Worm (Caenorhabditis elegans) whole organism, L2 larva: ENCODE data around the gene K10C2.2.

ENCODE experiments used
- F13H6.1 ChIP-seq: sonication (generic microtip); optimal IDR thresholded peaks from 2 replicates; lab custom pipeline; 2016; ENCODE audit warnings: missing genetic modification characterization, missing compliant biosample characterization
- R02D3.7 ChIP-seq: fragments of 150-350 bp; optimal IDR thresholded peaks from 2 replicates; lab custom pipeline; 2014; ENCODE audit warnings: missing biosample characterization, missing genetic modification characterization
- aly-2 ChIP-seq: fragments of 150-350 bp; optimal IDR thresholded peaks from 2 replicates; lab custom pipeline; 2014; ENCODE audit warnings: missing biosample characterization, missing genetic modification characterization
- ama-1 ChIP-seq: fragments of 150-350 bp; optimal IDR thresholded peaks from 2 replicates; lab custom pipeline; 2018; ENCODE audit warnings: inconsistent platforms
- blmp-1 ChIP-seq: sonication (generic microtip); optimal IDR thresholded peaks from 2 replicates; lab custom pipeline; 2017; ENCODE audit warnings: missing genetic modification characterization, mild to moderate bottlenecking, missing compliant biosample characterization, antibody characterized with exemption, moderate library complexity; ENCODE audit not compliant: insufficient read depth
- ceh-16 ChIP-seq: fragments of 150-350 bp; optimal IDR thresholded peaks from 2 replicates; lab custom pipeline; 2014; ENCODE audit warnings: missing biosample characterization, missing genetic modification characterization
- ceh-82 ChIP-seq: fragments of 150-350 bp; optimal IDR thresholded peaks from 2 replicates; lab custom pipeline; 2014; ENCODE audit warnings: missing biosample characterization, missing genetic modification characterization
- crh-2 ChIP-seq: sonication (generic microtip); optimal IDR thresholded peaks from 2 replicates; lab custom pipeline; 2017; ENCODE audit warnings: missing biosample characterization, missing genetic modification characterization
- elt-3 ChIP-seq: sonication (generic microtip); optimal IDR thresholded peaks from 2 replicates; lab custom pipeline; 2017; ENCODE audit warnings: missing biosample characterization, missing genetic modification characterization
- fos-1 ChIP-seq: fragments of 150-350 bp; optimal IDR thresholded peaks from 2 replicates; lab custom pipeline; 2014; ENCODE audit warnings: missing biosample characterization, missing genetic modification characterization
- lin-11 ChIP-seq: fragments of 150-350 bp; sonication (generic microtip); optimal IDR thresholded peaks from 2 replicates; lab custom pipeline; 2014; ENCODE audit warnings: missing biosample characterization, missing genetic modification characterization, inconsistent platforms, mixed read lengths
- lin-13 ChIP-seq: fragments of 150-350 bp; optimal IDR thresholded peaks from 2 replicates; lab custom pipeline; 2014; ENCODE audit warnings: missing biosample characterization, missing genetic modification reagents, missing genetic modification characterization
- lsy-2 ChIP-seq, 2 experiments: fragments of 150-350 bp in 1 of 2; sonication (generic microtip) in 1 of 2; optimal IDR thresholded peaks; 2 replicates each; lab custom pipeline; 2014 to 2017; ENCODE audit warnings: missing biosample characterization in 2 of 2, missing genetic modification characterization in 2 of 2
- mdl-1 ChIP-seq, 2 experiments: fragments of 150-350 bp in 1 of 2; sonication (generic microtip) in 1 of 2; optimal IDR thresholded peaks; 2 replicates each; lab custom pipeline; 2017; ENCODE audit warnings: missing biosample characterization in 2 of 2, missing genetic modification characterization in 2 of 2
- nhr-10 ChIP-seq: sonication (generic microtip); optimal IDR thresholded peaks from 2 replicates; lab custom pipeline; 2017; ENCODE audit warnings: missing biosample characterization, missing genetic modification characterization
- nhr-129 ChIP-seq: fragments of 150-350 bp; optimal IDR thresholded peaks from 2 replicates; lab custom pipeline; 2014; ENCODE audit warnings: missing biosample characterization, missing genetic modification characterization
- nhr-21 ChIP-seq: fragments of 150-350 bp; optimal IDR thresholded peaks from 2 replicates; lab custom pipeline; 2014; ENCODE audit warnings: missing biosample characterization, missing genetic modification characterization
- nhr-23 ChIP-seq: fragments of 150-350 bp; optimal IDR thresholded peaks from 2 replicates; lab custom pipeline; 2014; ENCODE audit warnings: missing biosample characterization, missing genetic modification reagents, missing genetic modification characterization
- nhr-25 ChIP-seq: fragments of 150-350 bp; sonication (generic microtip); optimal IDR thresholded peaks from 3 replicates; lab custom pipeline; 2014; ENCODE audit warnings: missing biosample characterization, missing genetic modification characterization
- nhr-6 ChIP-seq: fragments of 150-350 bp; optimal IDR thresholded peaks from 2 replicates; lab custom pipeline; 2014; ENCODE audit warnings: missing biosample characterization, missing genetic modification characterization
- nhr-77 ChIP-seq: fragments of 150-350 bp; optimal IDR thresholded peaks from 2 replicates; lab custom pipeline; 2014; ENCODE audit warnings: missing biosample characterization, missing genetic modification characterization
- peb-1 ChIP-seq: fragments of 150-350 bp; optimal IDR thresholded peaks from 2 replicates; lab custom pipeline; 2014; ENCODE audit warnings: missing biosample characterization, missing genetic modification characterization
- sem-4 ChIP-seq: fragments of 150-350 bp; optimal IDR thresholded peaks from 2 replicates; lab custom pipeline; 2014; ENCODE audit warnings: missing biosample characterization, missing genetic modification reagents, missing genetic modification characterization
- skn-1 ChIP-seq: sonication (generic microtip); optimal IDR thresholded peaks from 2 replicates; lab custom pipeline; 2017; ENCODE audit warnings: missing biosample characterization, missing genetic modification characterization
- sma-9 ChIP-seq, 2 experiments: fragments of 150-350 bp in 1 of 2; sonication (generic microtip) in 1 of 2; optimal IDR thresholded peaks; 2 replicates each; lab custom pipeline; 2014 to 2016; ENCODE audit warnings: missing genetic modification characterization in 2 of 2, mild to moderate bottlenecking in 1 of 2, missing biosample characterization in 1 of 2, missing compliant biosample characterization in 1 of 2, missing genetic modification reagents in 1 of 2, moderate library complexity in 1 of 2
- snpc-4 ChIP-seq: fragments of 150-350 bp; optimal IDR thresholded peaks from 2 replicates; lab custom pipeline; 2014; ENCODE audit warnings: missing biosample characterization, missing genetic modification characterization
- unc-39 ChIP-seq: fragments of 150-350 bp; optimal IDR thresholded peaks from 2 replicates; lab custom pipeline; 2014; ENCODE audit warnings: missing biosample characterization, missing genetic modification characterization
- unc-55 ChIP-seq: fragments of 150-350 bp; sonication (generic microtip); optimal IDR thresholded peaks from 3 replicates; lab custom pipeline; 2014; ENCODE audit warnings: missing biosample characterization, missing genetic modification reagents, missing genetic modification characterization
- unc-62 ChIP-seq: fragments of 150-350 bp; optimal IDR thresholded peaks from 2 replicates; lab custom pipeline; 2014; ENCODE audit warnings: missing biosample characterization, missing genetic modification reagents, missing genetic modification characterization
- zag-1 ChIP-seq: fragments of 150-350 bp; optimal IDR thresholded peaks from 2 replicates; lab custom pipeline; 2014; ENCODE audit warnings: missing biosample characterization, missing genetic modification characterization
- ztf-11 ChIP-seq: sonication (generic microtip); optimal IDR thresholded peaks from 2 replicates; lab custom pipeline; 2017; ENCODE audit warnings: missing biosample characterization, missing genetic modification characterization

Gene K10C2.2

ce11 chrX:6430510-6430909 lies 3.1 kb downstream of the K10C2.2 start, which contains the start of gene ctsa-2:
ctsa-2 (minus strand) TSS chrX:6430610.
- TF ChIP-seq peb-1 (tag; lab: Kevin White, UChicago) (no peak), fos-1 (tag; lab: Kevin White, UChicago) (peak; percentile 7)

- no peak for TF ChIP-seq ceh-16 (tag; lab: Kevin White, UChicago)
- no peak for TF ChIP-seq mdl-1 (tag; optimal IDR thresholded peaks at IDR 0.05; lab: Kevin White, UChicago)
- no peak for TF ChIP-seq nhr-77 (tag; lab: Kevin White, UChicago)
- peak; percentile 17 for TF ChIP-seq sma-9 (GFP tag; optimal IDR thresholded peaks at IDR 0.05; lab: Kevin White, UChicago)
- TF ChIP-seq sma-9 (tag; optimal IDR thresholded peaks at IDR 0.05; lab: Kevin White, UChicago), result no peak
- no peak for TF ChIP-seq skn-1
- no peak for TF ChIP-seq unc-39
- TF ChIP-seq fos-1 (tag; lab: Kevin White, UChicago), result peak; percentile 62
- TF ChIP-seq, all 48 proteins: peak for 2
These were observed 4.0 kb downstream of the K10C2.2 start for ce11 chrX:6429552-6429951.

- TF ChIP-seq nhr-6 (tag; lab: Kevin White, UChicago) (no peak), sma-9 (GFP tag; optimal IDR thresholded peaks at IDR 0.05; lab: Kevin White, UChicago) (peak; percentile 55), sma-9 (tag; optimal IDR thresholded peaks at IDR 0.05; lab: Kevin White, UChicago) (no peak), nhr-129 (tag; lab: Kevin White, UChicago) (peak; percentile 28), fos-1 (tag; lab: Kevin White, UChicago) (peak; percentile 77), aly-2 (no peak), F13H6.1 (tag; lab: Kevin White, UChicago) (peak; percentile 27), crh-2 (tag; lab: Kevin White, UChicago) (peak; percentile 49)
These were observed 6.4 kb downstream of the K10C2.2 start for ce11 chrX:6427147-6427546.

ce11 chrX:6420681-6421080 lies 12.9 kb downstream of the K10C2.2 start, which contains the start of gene K10C2.12:
K10C2.12 (minus strand) TSS chrX:6420781.
- TF ChIP-seq mdl-1 (tag; optimal IDR thresholded peaks at IDR 0.05; lab: Kevin White, UChicago) (no peak), nhr-129 (tag; lab: Kevin White, UChicago) (no peak), snpc-4 (tag; lab: Kevin White, UChicago) (no peak), lin-11 (tag; lab: Kevin White, UChicago) (no peak), nhr-25 (tag; lab: Kevin White, UChicago) (no peak), unc-62 (GFP tag; lab: Kevin White, UChicago) (no peak), lsy-2 (tag; optimal IDR thresholded peaks at IDR 0.05; lab: Kevin White, UChicago) (no peak), nhr-10 (tag; lab: Kevin White, UChicago) (no peak), nhr-21 (tag; lab: Kevin White, UChicago) (no peak), nhr-77 (tag; lab: Kevin White, UChicago) (no peak), ztf-11 (tag; lab: Kevin White, UChicago) (no peak)
- TF ChIP-seq, all 48 proteins: peak for 0

- TF ChIP-seq ama-1 (lab: Kevin White, UChicago), result no peak
- TF ChIP-seq nhr-6 (tag; lab: Kevin White, UChicago), result no peak
- no peak for TF ChIP-seq lsy-2 (tag; optimal IDR thresholded peaks at IDR 0.05; lab: Kevin White, UChicago)
- no peak for TF ChIP-seq elt-3 (tag; lab: Kevin White, UChicago)
- no peak for TF ChIP-seq sem-4 (tag; lab: Kevin White, UChicago)
- TF ChIP-seq ceh-82 (tag; lab: Kevin White, UChicago), result no peak
- TF ChIP-seq unc-39, result no peak
- TF ChIP-seq zag-1 (tag; lab: Kevin White, UChicago), result no peak
- TF ChIP-seq F13H6.1 (tag; lab: Kevin White, UChicago), result no peak
- TF ChIP-seq lin-13 (GFP tag; lab: Kevin White, UChicago), result no peak
- no peak for TF ChIP-seq R02D3.7
- no peak for TF ChIP-seq unc-55 (GFP tag; lab: Kevin White, UChicago)
These were observed 14.5 kb downstream of the K10C2.2 start for ce11 chrX:6419113-6419512.

- TF ChIP-seq skn-1 (no peak), blmp-1 (tag; lab: Kevin White, UChicago) (peak; percentile 5), nhr-25 (tag; lab: Kevin White, UChicago) (no peak), nhr-23 (tag; lab: Kevin White, UChicago) (no peak), ama-1 (lab: Kevin White, UChicago) (no peak), nhr-129 (tag; lab: Kevin White, UChicago) (peak; percentile 52), peb-1 (tag; lab: Kevin White, UChicago) (no peak)
These were observed 17.1 kb downstream of the K10C2.2 start, which contains the start of gene T22E5.6 for ce11 chrX:6416357-6417087. T22E5.6 (minus strand) TSS chrX:6416407.
